Worm (Caenorhabditis elegans) whole organism, mixed stage, embryonic: Measurements from ENCODE around the gene col-89.

Experiments used
- elt-1 ChIP-seq: sonication (generic microtip); optimal IDR thresholded peaks from 2 replicates; lab custom pipeline; 2017; ENCODE audit warnings: missing genetic modification characterization, mild to moderate bottlenecking, missing compliant biosample characterization, antibody characterized with exemption, moderate library complexity, borderline replicate concordance; ENCODE audit not compliant: insufficient read depth
- unc-120 ChIP-seq: sonication (generic microtip); optimal IDR thresholded peaks from 2 replicates; lab custom pipeline; 2017; ENCODE audit warnings: missing genetic modification characterization, missing compliant biosample characterization; ENCODE audit not compliant: poor library complexity, severe bottlenecking

DNA sequence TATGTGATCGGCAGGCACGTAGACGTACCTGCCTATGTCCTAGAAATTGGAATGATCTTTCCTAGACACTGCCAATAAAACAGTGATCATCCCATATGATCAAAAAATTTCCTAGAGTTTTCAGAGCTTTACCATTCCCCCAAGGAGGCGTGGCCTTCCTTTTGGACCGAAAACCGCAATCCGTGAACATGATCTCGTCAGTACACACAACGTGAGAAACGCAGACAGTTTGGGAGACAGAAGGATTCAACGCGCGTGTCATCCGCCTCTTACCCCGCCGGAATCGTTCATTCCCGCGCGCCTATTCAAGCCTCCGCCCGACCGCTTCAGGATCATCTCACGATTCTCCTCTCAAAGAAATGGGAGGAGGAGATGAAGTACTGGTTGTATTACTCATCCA is 17.5 kb downstream of the col-89 start, which contains the start of gene B0393.5:
- no peak for TF ChIP-seq elt-1
- no peak for TF ChIP-seq unc-120
